Worm (Caenorhabditis elegans): Measurements from ENCODE around the gene srh-75.
A peak's percentile ranks its signal among the peaks of the same experiment; 100 is the strongest.

The srh-75 gene

DNA sequence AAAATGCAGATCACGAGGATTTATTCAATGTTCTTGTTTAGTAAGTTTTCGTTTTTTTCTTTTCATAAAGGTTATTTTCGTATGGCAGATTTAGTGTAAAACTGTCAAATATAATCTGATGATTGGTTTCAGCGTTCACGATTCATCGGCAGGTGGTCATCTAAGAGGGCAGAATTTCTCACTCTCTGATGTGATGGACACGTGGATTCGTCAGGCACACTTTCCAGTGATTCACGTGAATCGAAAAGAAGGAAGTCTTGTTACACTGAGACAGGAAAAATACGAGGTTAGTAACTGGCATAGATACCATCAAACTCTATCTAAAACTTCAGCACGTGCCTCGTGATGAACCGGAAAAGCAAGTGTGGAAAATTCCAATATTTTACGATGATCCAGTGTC is 37.8 kb upstream of the srh-75 start (continued):
- TF ChIP-seq sptf-1 (tag; optimal IDR thresholded peaks at IDR 0.05) (no peak), aha-1 (tag; optimal IDR thresholded peaks at IDR 0.05) (no peak), egl-27 (tag; optimal IDR thresholded peaks at IDR 0.05) (no peak), nhr-77 (tag; optimal IDR thresholded peaks at IDR 0.05) (no peak), alr-1 (tag; optimal IDR thresholded peaks at IDR 0.05; ENCODE audit: borderline replicate concordance) (no peak), lin-35 (GFP tag; optimal IDR thresholded peaks at IDR 0.05) (peak in 1 of 2 experiments; percentile 29), mep-1 (tag; optimal IDR thresholded peaks at IDR 0.05) (no peak), mab-9 (GFP tag; IDR thresholded peaks at IDR 0.05) (no peak), fkh-4 (tag; optimal IDR thresholded peaks at IDR 0.05; ENCODE audit: borderline replicate concordance) (no peak), unc-62 (GFP tag; optimal IDR thresholded peaks at IDR 0.05) (no peak), isw-1 (GFP tag; IDR thresholded peaks at IDR 0.05) (no peak), nhr-84 (tag; optimal IDR thresholded peaks at IDR 0.05) (no peak), nhr-28 (tag; optimal IDR thresholded peaks at IDR 0.05) (no peak), ces-1 (GFP tag; optimal IDR thresholded peaks at IDR 0.05) (no peak), Y116A8C.19 (tag; optimal IDR thresholded peaks at IDR 0.05; ENCODE audit: borderline replicate concordance) (no peak), ets-5 (GFP tag; IDR thresholded peaks at IDR 0.05) (no peak), swsn-7 (tag; optimal IDR thresholded peaks at IDR 0.05) (no peak), unc-130 (tag; optimal IDR thresholded peaks at IDR 0.05) (no peak), pag-3 (tag; optimal IDR thresholded peaks at IDR 0.05; ENCODE audit: borderline replicate concordance, insufficient read depth) (no peak), pqm-1 (tag; optimal IDR thresholded peaks at IDR 0.05) (no peak), rnt-1 (tag; optimal IDR thresholded peaks at IDR 0.05) (no peak), nhr-90 (tag; optimal IDR thresholded peaks at IDR 0.05; ENCODE audit: poor library complexity) (no peak), mdl-1 (tag; optimal IDR thresholded peaks at IDR 0.05) (peak in 1 of 2 experiments; percentile 22), nhr-76 (tag; optimal IDR thresholded peaks at IDR 0.05) (no peak), nhr-11 (tag; optimal IDR thresholded peaks at IDR 0.05) (no peak), mef-2 (tag; optimal IDR thresholded peaks at IDR 0.05) (no peak), ztf-4 (tag; optimal IDR thresholded peaks at IDR 0.05) (no peak), sox-4 (tag; optimal IDR thresholded peaks at IDR 0.05) (no peak), ztf-11 (tag; optimal IDR thresholded peaks at IDR 0.05) (no peak), nhr-85 (tag) (peak; percentile 81), nhr-20 (tag; optimal IDR thresholded peaks at IDR 0.05) (peak; percentile 26), jun-1 (tag; optimal IDR thresholded peaks at IDR 0.05) (no peak), vab-15 (tag; optimal IDR thresholded peaks at IDR 0.05) (no peak)

DNA sequence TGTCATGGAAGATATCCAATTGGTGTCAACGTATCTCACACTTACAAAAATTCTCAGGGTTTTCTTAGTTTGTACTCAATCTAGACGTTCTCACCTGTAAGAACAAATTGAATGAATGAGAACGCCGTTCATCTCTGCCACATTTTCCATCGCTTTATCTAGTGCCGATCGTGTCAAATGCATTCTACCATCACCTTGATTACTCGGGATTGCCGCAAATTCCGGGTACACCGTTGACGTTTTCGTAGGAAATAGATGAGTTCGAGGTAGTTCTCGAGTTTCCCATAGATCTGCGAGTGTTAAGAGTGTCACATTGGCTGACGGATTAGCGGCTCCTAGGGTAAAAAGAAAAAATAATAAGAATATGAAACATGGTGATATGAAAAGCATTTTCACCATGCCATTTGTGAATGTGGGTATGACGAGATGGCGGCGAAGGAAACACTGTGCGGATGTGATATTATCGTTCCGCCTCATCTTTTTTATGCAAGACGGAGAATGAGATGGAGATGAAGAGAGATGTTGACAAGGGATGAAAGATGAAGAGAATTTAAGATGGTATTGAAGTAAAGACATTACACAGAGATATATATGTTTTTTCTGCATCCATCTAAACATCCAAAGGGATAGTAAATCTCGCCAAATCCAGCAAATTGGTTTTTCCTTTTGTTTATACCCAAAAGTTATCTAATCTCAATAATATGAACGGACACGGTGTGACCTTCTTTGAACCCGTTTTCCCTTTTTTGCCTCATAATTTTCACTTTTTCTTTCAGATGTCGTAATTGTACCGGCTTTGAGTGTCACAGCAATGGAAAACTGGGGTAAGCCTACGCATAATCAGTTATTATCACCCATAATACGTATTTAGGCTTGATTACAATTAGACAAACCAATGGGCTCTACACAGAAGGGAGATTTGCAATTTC is 36.5 kb upstream of the srh-75 start, which contains the start of gene lact-8:
Gene lact-8, minus strand, starts transcription at position 445 of the 929 bp plus-strand sequence.
- TF ChIP-seq egl-27 (tag; optimal IDR thresholded peaks at IDR 0.05) (no peak), hlh-4 (tag; optimal IDR thresholded peaks at IDR 0.05) (no peak), irx-1 (tag; optimal IDR thresholded peaks at IDR 0.05) (no peak), fkh-8 (tag; optimal IDR thresholded peaks at IDR 0.05) (no peak), egl-13 (tag; optimal IDR thresholded peaks at IDR 0.05) (no peak), blmp-1 (tag; optimal IDR thresholded peaks at IDR 0.05) (peak; percentile 56), nhr-47 (tag; optimal IDR thresholded peaks at IDR 0.05) (no peak), nhr-76 (tag; optimal IDR thresholded peaks at IDR 0.05) (no peak), lin-14 (GFP tag; optimal IDR thresholded peaks at IDR 0.05) (peak; percentile 18), mdl-1 (tag; optimal IDR thresholded peaks at IDR 0.05) (no peak), C34B4.2 (tag; optimal IDR thresholded peaks at IDR 0.05) (no peak), ama-1 (optimal IDR thresholded peaks at IDR 0.05) (no peak), tbx-2 (tag; optimal IDR thresholded peaks at IDR 0.05) (no peak), ceh-90 (tag; optimal IDR thresholded peaks at IDR 0.05) (no peak), pqm-1 (tag; optimal IDR thresholded peaks at IDR 0.05) (no peak), vab-15 (tag; optimal IDR thresholded peaks at IDR 0.05) (no peak), nhr-77 (tag; optimal IDR thresholded peaks at IDR 0.05) (no peak), dsc-1 (tag; optimal IDR thresholded peaks at IDR 0.05) (peak; percentile 25), efl-1 (optimal IDR thresholded peaks at IDR 0.05) (no peak), efl-1 (GFP tag; optimal IDR thresholded peaks at IDR 0.05 in 1 of 2) (peak in 1 of 2 experiments; percentile 90), tlp-1 (tag; optimal IDR thresholded peaks at IDR 0.05) (no peak), zip-4 (GFP tag; optimal IDR thresholded peaks at IDR 0.05) (no peak), elt-3 (tag; optimal IDR thresholded peaks at IDR 0.05) (no peak), unc-130 (tag; optimal IDR thresholded peaks at IDR 0.05) (no peak)
